Worm (Caenorhabditis elegans) whole organism, young adult: ENCODE data around the gene K01G5.10.

ENCODE experiments used
- B0019.2 ChIP-seq: fragments of 200-800 bp; sonication (Bioruptor generic); conservative IDR thresholded peaks from 2 replicates; pipeline ENCODE4 v1.3.6; 2022; ENCODE audit warnings: missing genetic modification reagents, missing genetic modification characterization, missing compliant biosample characterization
- B0035.1 ChIP-seq: sonication (generic microtip); optimal IDR thresholded peaks from 2 replicates; lab custom pipeline; 2016; ENCODE audit warnings: missing genetic modification characterization, mild to moderate bottlenecking, missing compliant biosample characterization, missing genotype, missing genetic modification reagents
- F57C9.4 ChIP-seq: sonication (generic microtip); optimal IDR thresholded peaks from 2 replicates; lab custom pipeline; 2017; ENCODE audit warnings: mild to moderate bottlenecking, missing genetic modification characterization, missing compliant biosample characterization
- K12H6.12 ChIP-seq: fragments of 200-800 bp; sonication (Bioruptor generic); optimal IDR thresholded peaks from 2 replicates; lab custom pipeline; 2018; ENCODE audit warnings: mild to moderate bottlenecking, missing genetic modification characterization, missing compliant biosample characterization
- Y79H2A.3 ChIP-seq: fragments of 200-800 bp; sonication (Bioruptor generic); conservative IDR thresholded peaks from 2 replicates; pipeline ENCODE4 v1.3.6; 2022; ENCODE audit warnings: missing genetic modification reagents, missing genetic modification characterization, missing compliant biosample characterization
- ZK185.1 ChIP-seq: sonication (generic microtip); optimal IDR thresholded peaks from 2 replicates; lab custom pipeline; 2016; ENCODE audit warnings: mild to moderate bottlenecking, missing genetic modification characterization, missing compliant biosample characterization; ENCODE audit not compliant: poor library complexity, severe bottlenecking
- akir-1 ChIP-seq: fragments of 200-800 bp; sonication (Bioruptor generic); optimal IDR thresholded peaks from 2 replicates; lab custom pipeline; 2018; ENCODE audit warnings: mild to moderate bottlenecking, missing genetic modification characterization, moderate library complexity, missing compliant biosample characterization
- athp-1 ChIP-seq: sonication (generic microtip); optimal IDR thresholded peaks from 2 replicates; lab custom pipeline; 2017; ENCODE audit warnings: mild to moderate bottlenecking, missing genetic modification characterization, missing compliant biosample characterization
- cebp-1 ChIP-seq, 2 experiments: fragments of 200-800 bp in 1 of 2; sonication (Bioruptor generic) in 1 of 2; sonication (generic microtip) in 1 of 2; IDR thresholded peaks in 1 of 2; optimal IDR thresholded peaks in 1 of 2; 2 replicates each; pipeline versions ENCODE4 v1.3.6 to Lab custom; 2017 to 2022; ENCODE audit warnings: missing compliant biosample characterization in 2 of 2, missing genetic modification characterization in 2 of 2, mild to moderate bottlenecking in 1 of 2, missing genetic modification reagents in 1 of 2, moderate library complexity in 1 of 2
- ceh-27 ChIP-seq: fragments of 200-800 bp; sonication (Bioruptor generic); optimal IDR thresholded peaks from 2 replicates; lab custom pipeline; 2018; ENCODE audit warnings: mild to moderate bottlenecking, missing genetic modification characterization, moderate library complexity, missing compliant biosample characterization
- ceh-79 ChIP-seq: sonication (generic microtip); optimal IDR thresholded peaks from 2 replicates; lab custom pipeline; 2017; ENCODE audit warnings: mild to moderate bottlenecking, missing genetic modification characterization, missing compliant biosample characterization
- ceh-91 ChIP-seq: fragments of 200-800 bp; sonication (Bioruptor generic); IDR thresholded peaks from 2 replicates; pipeline ENCODE4 v1.3.6; 2022; ENCODE audit warnings: missing genetic modification reagents, missing genetic modification characterization, missing compliant biosample characterization
- chd-7 ChIP-seq: sonication (generic microtip); optimal IDR thresholded peaks from 2 replicates; lab custom pipeline; 2016; ENCODE audit warnings: mild to moderate bottlenecking, missing genetic modification characterization, moderate library complexity, missing compliant biosample characterization
- dpff-1 ChIP-seq: sonication (generic microtip); optimal IDR thresholded peaks from 2 replicates; lab custom pipeline; 2017; ENCODE audit warnings: mild to moderate bottlenecking, missing genetic modification characterization, missing compliant biosample characterization
- dpl-1 ChIP-seq: fragments of 150-350 bp; optimal IDR thresholded peaks from 2 replicates; lab custom pipeline; 2014; ENCODE audit warnings: missing biosample characterization, missing genetic modification reagents, missing genetic modification characterization
- efl-1 ChIP-seq: fragments of 150-350 bp; optimal IDR thresholded peaks from 2 replicates; lab custom pipeline; 2014; ENCODE audit warnings: missing biosample characterization, missing genetic modification reagents, missing genetic modification characterization
- egl-18 ChIP-seq: fragments of 200-800 bp; sonication (Bioruptor generic); IDR thresholded peaks from 2 replicates; pipeline ENCODE4 v1.3.6; 2022; ENCODE audit warnings: missing genetic modification reagents, missing genetic modification characterization, missing compliant biosample characterization
- egl-44 ChIP-seq: fragments of 200-800 bp; sonication (Bioruptor generic); IDR thresholded peaks from 2 replicates; pipeline ENCODE4 v1.3.6; 2022; ENCODE audit warnings: missing genetic modification reagents, missing genetic modification characterization, missing compliant biosample characterization
- ekl-4 ChIP-seq: fragments of 200-800 bp; sonication (Bioruptor generic); IDR thresholded peaks from 2 replicates; pipeline ENCODE4 v1.3.6; 2022; ENCODE audit warnings: missing genetic modification reagents, missing genetic modification characterization, missing compliant biosample characterization
- ets-4 ChIP-seq: fragments of 200-800 bp; sonication (Bioruptor generic); optimal IDR thresholded peaks from 2 replicates; lab custom pipeline; 2018; ENCODE audit warnings: mild to moderate bottlenecking, missing genetic modification characterization, missing compliant biosample characterization
- fkh-3 ChIP-seq: sonication (generic microtip); optimal IDR thresholded peaks from 2 replicates; lab custom pipeline; 2016; ENCODE audit warnings: mild to moderate bottlenecking, missing genetic modification characterization, missing compliant biosample characterization
- him-1 ChIP-seq: sonication (generic microtip); optimal IDR thresholded peaks from 2 replicates; lab custom pipeline; 2016; ENCODE audit warnings: missing genotype, missing genetic modification reagents, missing genetic modification characterization, missing compliant biosample characterization
- hlh-26 ChIP-seq: fragments of 200-800 bp; sonication (Bioruptor generic); conservative IDR thresholded peaks from 2 replicates; pipeline ENCODE4 v1.3.6; 2022; ENCODE audit warnings: missing genetic modification reagents, missing genetic modification characterization, missing compliant biosample characterization
- hmg-1.2 ChIP-seq: fragments of 200-800 bp; sonication (Bioruptor generic); IDR thresholded peaks from 2 replicates; pipeline ENCODE4 v1.3.6; 2022; ENCODE audit warnings: missing genetic modification reagents, missing genetic modification characterization, missing compliant biosample characterization
- hrde-1 ChIP-seq: sonication (generic microtip); optimal IDR thresholded peaks from 2 replicates; lab custom pipeline; 2016; ENCODE audit warnings: missing genetic modification characterization, mild to moderate bottlenecking, missing compliant biosample characterization, moderate library complexity, missing genotype, missing genetic modification reagents, borderline replicate concordance
- lin-35 ChIP-seq, 3 experiments: fragments of 150-350 bp in 2 of 3; sonication (generic microtip) in 1 of 3; optimal IDR thresholded peaks; 2 replicates each; lab custom pipeline; 2014 to 2018; ENCODE audit warnings: missing biosample characterization in 3 of 3, missing genetic modification characterization in 3 of 3, missing genetic modification reagents in 3 of 3
- lin-40 ChIP-seq: sonication (generic microtip); optimal IDR thresholded peaks from 2 replicates; lab custom pipeline; 2016; ENCODE audit warnings: missing genetic modification characterization, mild to moderate bottlenecking, missing compliant biosample characterization, missing genotype, missing genetic modification reagents
- lir-1 ChIP-seq: fragments of 200-800 bp; sonication (Bioruptor generic); conservative IDR thresholded peaks from 2 replicates; pipeline ENCODE4 v1.3.6; 2022; ENCODE audit warnings: missing genetic modification reagents, missing genetic modification characterization, missing compliant biosample characterization
- lsy-27 ChIP-seq: sonication (generic microtip); optimal IDR thresholded peaks from 2 replicates; lab custom pipeline; 2017; ENCODE audit warnings: missing genetic modification characterization, mild to moderate bottlenecking, missing compliant biosample characterization, antibody characterized with exemption, missing genotype, borderline replicate concordance; ENCODE audit not compliant: insufficient read depth
- madf-10 ChIP-seq: sonication (generic microtip); optimal IDR thresholded peaks from 2 replicates; lab custom pipeline; 2016; ENCODE audit warnings: mild to moderate bottlenecking, missing genetic modification characterization, missing compliant biosample characterization
- madf-6 ChIP-seq: fragments of 200-800 bp; sonication (Bioruptor generic); IDR thresholded peaks from 2 replicates; pipeline ENCODE4 v1.3.6; 2022; ENCODE audit warnings: missing genetic modification reagents, missing genetic modification characterization, missing compliant biosample characterization
- mcd-1 ChIP-seq: fragments of 200-800 bp; sonication (Bioruptor generic); IDR thresholded peaks from 2 replicates; pipeline ENCODE4 v1.3.6; 2022; ENCODE audit warnings: missing genetic modification reagents, missing genetic modification characterization, missing compliant biosample characterization
- nfya-2 ChIP-seq: fragments of 200-800 bp; sonication (Bioruptor generic); IDR thresholded peaks from 2 replicates; pipeline ENCODE4 v1.3.6; 2022; ENCODE audit warnings: missing genetic modification reagents, missing genetic modification characterization, missing compliant biosample characterization
- nfyb-1 ChIP-seq: fragments of 200-800 bp; sonication (Bioruptor generic); IDR thresholded peaks from 2 replicates; pipeline ENCODE4 v1.3.6; 2022; ENCODE audit warnings: missing genetic modification reagents, missing genetic modification characterization, missing compliant biosample characterization
- nhr-179 ChIP-seq: sonication (generic microtip); optimal IDR thresholded peaks from 2 replicates; lab custom pipeline; 2016; ENCODE audit warnings: mild to moderate bottlenecking, missing genetic modification characterization, missing compliant biosample characterization
- rcor-1 ChIP-seq: fragments of 200-800 bp; sonication (Bioruptor generic); IDR thresholded peaks from 2 replicates; pipeline ENCODE4 v1.3.6; 2022; ENCODE audit warnings: missing genetic modification reagents, missing genetic modification characterization, missing compliant biosample characterization
- sea-2 ChIP-seq: fragments of 200-800 bp; sonication (Bioruptor generic); IDR thresholded peaks from 2 replicates; pipeline ENCODE4 v1.3.6; 2022; ENCODE audit warnings: missing genetic modification characterization, missing compliant biosample characterization
- somi-1 ChIP-seq: fragments of 200-800 bp; sonication (Bioruptor generic); optimal IDR thresholded peaks from 2 replicates; lab custom pipeline; 2018; ENCODE audit warnings: mild to moderate bottlenecking, missing genetic modification characterization, missing compliant biosample characterization
- tbp1 ChIP-seq: fragments of 200-800 bp; sonication (Bioruptor generic); optimal IDR thresholded peaks from 2 replicates; lab custom pipeline; 2018; ENCODE audit warnings: mild to moderate bottlenecking, missing genetic modification characterization, missing compliant biosample characterization
- tbx-9 ChIP-seq: sonication (generic microtip); optimal IDR thresholded peaks from 2 replicates; lab custom pipeline; 2016; ENCODE audit warnings: borderline replicate concordance, missing genetic modification characterization, inconsistent platforms, missing compliant biosample characterization
- unc-130 ChIP-seq: sonication (generic microtip); optimal IDR thresholded peaks from 2 replicates; lab custom pipeline; 2016; ENCODE audit warnings: missing genetic modification reagents, missing genetic modification characterization, missing compliant biosample characterization
- xnd-1 ChIP-seq: sonication (generic microtip); optimal IDR thresholded peaks from 2 replicates; lab custom pipeline; 2016; ENCODE audit warnings: missing genotype, missing genetic modification reagents, missing genetic modification characterization, missing compliant biosample characterization
- zim-3 ChIP-seq: sonication (generic microtip); optimal IDR thresholded peaks from 2 replicates; lab custom pipeline; 2017; ENCODE audit warnings: mild to moderate bottlenecking, missing genetic modification characterization, moderate library complexity, missing compliant biosample characterization
- ztf-22 ChIP-seq: fragments of 200-800 bp; sonication (Bioruptor generic); optimal IDR thresholded peaks from 2 replicates; lab custom pipeline; 2018; ENCODE audit warnings: mild to moderate bottlenecking, missing genetic modification characterization, moderate library complexity, missing compliant biosample characterization
- ztf-25 ChIP-seq: fragments of 200-800 bp; sonication (Bioruptor generic); IDR thresholded peaks from 2 replicates; pipeline ENCODE4 v1.3.6; 2022; ENCODE audit warnings: missing genetic modification reagents, missing genetic modification characterization, missing compliant biosample characterization

Gene K01G5.10

ce11 chrIII:10759050-10760023 lies 1.0 kb upstream of the K01G5.10 start, which contains the start of gene tasp-1 (continued):
- TF ChIP-seq hrde-1 (tag; lab: Kevin White, UChicago): peak; percentile 95
- TF ChIP-seq egl-18: peak; percentile 100
- peak; percentile 96 for TF ChIP-seq hmg-1.2
- TF ChIP-seq lin-35 (GFP tag; optimal IDR thresholded peaks at IDR 0.05; lab: Kevin White, UChicago): peak; percentile 96 to 100 (median 99)
- peak; percentile 100 for TF ChIP-seq nfyb-1 (GFP tag; lab: Robert Waterston, UW)
- TF ChIP-seq madf-6 (GFP tag; lab: Robert Waterston, UW): peak; percentile 98
- TF ChIP-seq dpl-1 (GFP tag; lab: Kevin White, UChicago): peak; percentile 100
- peak; percentile 99 for TF ChIP-seq rcor-1 (GFP tag; lab: Robert Waterston, UW)
- TF ChIP-seq xnd-1: peak; percentile 77
- peak; percentile 98 for TF ChIP-seq B0019.2 (GFP tag; lab: Robert Waterston, UW)
- TF ChIP-seq mcd-1 (GFP tag; lab: Robert Waterston, UW): peak; percentile 99
- TF ChIP-seq madf-10 (tag; lab: Kevin White, UChicago): peak; percentile 98
- TF ChIP-seq ztf-25: peak; percentile 100
- peak; percentile 99 for TF ChIP-seq ZK185.1 (tag; lab: Kevin White, UChicago)
- peak; percentile 97 for TF ChIP-seq B0035.1 (tag; lab: Kevin White, UChicago)
- peak; percentile 99 for TF ChIP-seq ceh-79 (tag; lab: Kevin White, UChicago)
- peak; percentile 98 for TF ChIP-seq unc-130
- peak; percentile 100 for TF ChIP-seq athp-1 (tag; lab: Kevin White, UChicago)
- peak; percentile 99 for TF ChIP-seq lin-40
- TF ChIP-seq tbp1 (GFP tag; lab: Kevin White, UChicago): peak; percentile 84
- peak; percentile 98 for TF ChIP-seq dpff-1
- TF ChIP-seq efl-1 (GFP tag; lab: Kevin White, UChicago): peak; percentile 99
- TF ChIP-seq ceh-91 (GFP tag; lab: Robert Waterston, UW): peak; percentile 99
- peak; percentile 100 for TF ChIP-seq lir-1 (GFP tag; lab: Robert Waterston, UW)
- TF ChIP-seq nfya-2 (GFP tag; lab: Robert Waterston, UW): peak; percentile 96
- TF ChIP-seq K12H6.12: peak; percentile 100
- TF ChIP-seq tbx-9 (tag; lab: Kevin White, UChicago): peak; percentile 89
- TF ChIP-seq akir-1: peak; percentile 96
- peak; percentile 98 for TF ChIP-seq cebp-1 (GFP tag; IDR thresholded peaks at IDR 0.05; lab: Robert Waterston, UW)
- TF ChIP-seq cebp-1 (tag; optimal IDR thresholded peaks at IDR 0.05; lab: Kevin White, UChicago): peak; percentile 99
- peak; percentile 38 for TF ChIP-seq nhr-179 (tag; lab: Kevin White, UChicago)
- peak; percentile 100 for TF ChIP-seq Y79H2A.3
- TF ChIP-seq chd-7 (tag; lab: Kevin White, UChicago): peak; percentile 100
- peak; percentile 98 for TF ChIP-seq zim-3 (tag; lab: Kevin White, UChicago)
- TF ChIP-seq fkh-3 (tag; lab: Kevin White, UChicago): peak; percentile 67
- peak; percentile 100 for TF ChIP-seq ztf-22 (GFP tag; lab: Kevin White, UChicago)
- peak; percentile 100 for TF ChIP-seq ekl-4 (GFP tag; lab: Robert Waterston, UW)
- peak; percentile 100 for TF ChIP-seq sea-2 (GFP tag; lab: Robert Waterston, UW)
- peak; percentile 90 for TF ChIP-seq him-1 (tag; lab: Kevin White, UChicago)
- TF ChIP-seq lsy-27: peak; percentile 68
- no peak for TF ChIP-seq hlh-26 (GFP tag; lab: Robert Waterston, UW)
- peak; percentile 99 for TF ChIP-seq egl-44 (GFP tag; lab: Robert Waterston, UW)
- peak; percentile 98 for TF ChIP-seq F57C9.4 (tag; lab: Kevin White, UChicago)
- peak; percentile 100 for TF ChIP-seq ceh-27 (GFP tag; lab: Kevin White, UChicago)
- peak; percentile 100 for TF ChIP-seq somi-1 (GFP tag; lab: Kevin White, UChicago)
- peak; percentile 100 for TF ChIP-seq ets-4 (GFP tag; lab: Kevin White, UChicago)
